Worm (Caenorhabditis elegans): Measurements from ENCODE around the gene B0403.6.
A peak's percentile ranks its signal among the peaks of the same experiment; 100 is the strongest.

ce11 chrX:7037998-7038397, 37.2 kb downstream of the B0403.6 start:
- no peak for TF ChIP-seq ztf-11 (tag; optimal IDR thresholded peaks at IDR 0.05)
- no peak for TF ChIP-seq mep-1 (tag; optimal IDR thresholded peaks at IDR 0.05)
- TF ChIP-seq lsy-2 (tag; optimal IDR thresholded peaks at IDR 0.05) = no peak
- no peak for TF ChIP-seq unc-39 (tag; optimal IDR thresholded peaks at IDR 0.05)
- TF ChIP-seq nhr-237 (tag; optimal IDR thresholded peaks at IDR 0.05) = no peak
- TF ChIP-seq unc-62 (GFP tag; optimal IDR thresholded peaks at IDR 0.05) = no peak
- TF ChIP-seq nhr-76 (tag; optimal IDR thresholded peaks at IDR 0.05) = no peak
- TF ChIP-seq snpc-4 (tag; optimal IDR thresholded peaks at IDR 0.05) = no peak
- no peak for TF ChIP-seq blmp-1 (tag; optimal IDR thresholded peaks at IDR 0.05)
- TF ChIP-seq elt-3 (tag; optimal IDR thresholded peaks at IDR 0.05) = no peak
- TF ChIP-seq sem-2 (GFP tag; optimal IDR thresholded peaks at IDR 0.05) = no peak
- no peak for TF ChIP-seq M03D4.4 (tag; optimal IDR thresholded peaks at IDR 0.05)
- peak; percentile 38 for TF ChIP-seq ces-1 (GFP tag; optimal IDR thresholded peaks at IDR 0.05)
- no peak for TF ChIP-seq nhr-28 (tag; optimal IDR thresholded peaks at IDR 0.05)
